Worm (Caenorhabditis elegans) whole organism, L1 larva: ENCODE data around the gene lsm-5.

Source experiments
- F16B12.6 ChIP-seq: fragments of 150-350 bp; optimal IDR thresholded peaks from 2 replicates; lab custom pipeline; 2014; ENCODE audit warnings: missing biosample characterization, missing genetic modification characterization
- ceh-8 ChIP-seq: fragments of 200-800 bp; sonication (Bioruptor generic); optimal IDR thresholded peaks from 2 replicates; lab custom pipeline; 2018; ENCODE audit warnings: mild to moderate bottlenecking, missing genetic modification characterization, moderate library complexity, missing compliant biosample characterization
- ceh-88 ChIP-seq: fragments of 200-800 bp; sonication (Bioruptor generic); IDR thresholded peaks from 2 replicates; pipeline ENCODE4 v1.3.6; 2022; ENCODE audit warnings: missing genetic modification characterization, missing compliant biosample characterization
- dpl-1 ChIP-seq, 3 experiments: fragments of 150-350 bp in 2 of 3; sonication (generic microtip) in 1 of 3; optimal IDR thresholded peaks; 2 replicates each; lab custom pipeline; 2014 to 2017; ENCODE audit warnings: missing biosample characterization in 3 of 3, missing genetic modification characterization in 3 of 3, missing genetic modification reagents in 3 of 3
- dsc-1 ChIP-seq: sonication (generic microtip); optimal IDR thresholded peaks from 2 replicates; lab custom pipeline; 2016; ENCODE audit warnings: mild to moderate bottlenecking, missing genetic modification characterization, missing compliant biosample characterization
- efl-1 ChIP-seq, 4 experiments: fragments of 150-350 bp; optimal IDR thresholded peaks in 3 of 4; peaks in 1 of 4; 1 replicate in 1 of 4; 2 replicates in 3 of 4; lab custom pipeline; 2014; ENCODE audit warnings: missing biosample characterization in 2 of 4, missing genetic modification characterization in 2 of 4, missing genetic modification reagents in 2 of 4
- egl-13 ChIP-seq: sonication (generic microtip); optimal IDR thresholded peaks from 2 replicates; lab custom pipeline; 2016; ENCODE audit warnings: missing genotype, missing genetic modification reagents, missing genetic modification characterization, missing compliant biosample characterization
- elt-2 ChIP-seq: sonication (generic microtip); optimal IDR thresholded peaks from 2 replicates; lab custom pipeline; 2016; ENCODE audit warnings: missing genetic modification characterization, mild to moderate bottlenecking, inconsistent platforms, missing compliant biosample characterization, missing genetic modification reagents
- fkh-4 ChIP-seq: sonication (generic microtip); optimal IDR thresholded peaks from 2 replicates; lab custom pipeline; 2016; ENCODE audit warnings: missing compliant biosample characterization, missing genetic modification characterization, borderline replicate concordance
- fkh-8 ChIP-seq: sonication (generic microtip); optimal IDR thresholded peaks from 2 replicates; lab custom pipeline; 2016; ENCODE audit warnings: mild to moderate bottlenecking, missing genetic modification characterization, missing compliant biosample characterization
- grh-1 ChIP-seq: fragments of 200-800 bp; sonication (Bioruptor generic); IDR thresholded peaks from 2 replicates; pipeline ENCODE4 v1.3.6; 2022; ENCODE audit warnings: missing genetic modification reagents, missing genetic modification characterization, missing compliant biosample characterization
- irx-1 ChIP-seq: sonication (generic microtip); optimal IDR thresholded peaks from 2 replicates; lab custom pipeline; 2016; ENCODE audit warnings: missing genetic modification characterization, missing compliant biosample characterization
- isw-1 ChIP-seq: fragments of 200-800 bp; sonication (Bioruptor generic); IDR thresholded peaks from 2 replicates; pipeline ENCODE4 v1.3.6; 2022; ENCODE audit warnings: missing genetic modification characterization, missing compliant biosample characterization
- lin-13 ChIP-seq: fragments of 150-350 bp; optimal IDR thresholded peaks from 2 replicates; lab custom pipeline; 2014; ENCODE audit warnings: missing biosample characterization, missing genetic modification reagents, missing genetic modification characterization
- lin-14 ChIP-seq: fragments of 200-800 bp; sonication (Bioruptor generic); optimal IDR thresholded peaks from 2 replicates; lab custom pipeline; 2018; ENCODE audit warnings: mild to moderate bottlenecking, missing genetic modification characterization, moderate library complexity, missing compliant biosample characterization
- lin-15B ChIP-seq: fragments of 150-350 bp; sonication (generic microtip); optimal IDR thresholded peaks from 3 replicates; lab custom pipeline; 2014; ENCODE audit warnings: missing biosample characterization, missing genetic modification characterization
- lin-35 ChIP-seq, 2 experiments: fragments of 150-350 bp; optimal IDR thresholded peaks; 2 replicates each; lab custom pipeline; 2014; ENCODE audit warnings: missing biosample characterization in 2 of 2, missing genetic modification characterization in 2 of 2, missing genetic modification reagents in 2 of 2
- lir-3 ChIP-seq: sonication (generic microtip); optimal IDR thresholded peaks from 2 replicates; lab custom pipeline; 2016; ENCODE audit warnings: mild to moderate bottlenecking, missing genetic modification characterization, moderate library complexity, missing compliant biosample characterization; ENCODE audit not compliant: poor library complexity
- lsy-2 ChIP-seq, 2 experiments: fragments of 150-350 bp; optimal IDR thresholded peaks; 2 replicates each; lab custom pipeline; 2014; ENCODE audit warnings: missing biosample characterization in 2 of 2, missing genetic modification characterization in 2 of 2
- mab-9 ChIP-seq: fragments of 200-800 bp; sonication (Bioruptor generic); IDR thresholded peaks from 2 replicates; pipeline ENCODE4 v1.3.6; 2022; ENCODE audit warnings: missing genetic modification reagents, missing genetic modification characterization, missing compliant biosample characterization
- mep-1 ChIP-seq: fragments of 150-350 bp; optimal IDR thresholded peaks from 2 replicates; lab custom pipeline; 2014; ENCODE audit warnings: missing biosample characterization, missing genetic modification characterization
- nhr-11 ChIP-seq: fragments of 150-350 bp; optimal IDR thresholded peaks from 2 replicates; lab custom pipeline; 2014; ENCODE audit warnings: missing biosample characterization, missing genetic modification characterization
- nhr-19 ChIP-seq: fragments of 200-800 bp; sonication (Bioruptor generic); conservative IDR thresholded peaks from 2 replicates; pipeline ENCODE4 v1.3.6; 2022; ENCODE audit warnings: missing genetic modification characterization, missing compliant biosample characterization
- nhr-20 ChIP-seq: sonication (generic microtip); optimal IDR thresholded peaks from 2 replicates; lab custom pipeline; 2016; ENCODE audit warnings: mild to moderate bottlenecking, missing genetic modification characterization, missing compliant biosample characterization
- nhr-47 ChIP-seq: sonication (generic microtip); optimal IDR thresholded peaks from 2 replicates; lab custom pipeline; 2016; ENCODE audit warnings: mild to moderate bottlenecking, missing genetic modification characterization, moderate library complexity, missing compliant biosample characterization
- nhr-71 ChIP-seq: sonication (generic microtip); optimal IDR thresholded peaks from 2 replicates; lab custom pipeline; 2016; ENCODE audit warnings: mild to moderate bottlenecking, missing genetic modification characterization, moderate library complexity, missing compliant biosample characterization
- nhr-76 ChIP-seq: sonication (generic microtip); optimal IDR thresholded peaks from 2 replicates; lab custom pipeline; 2017; ENCODE audit warnings: missing biosample characterization, missing genetic modification characterization
- nhr-77 ChIP-seq: fragments of 150-350 bp; optimal IDR thresholded peaks from 2 replicates; lab custom pipeline; 2014; ENCODE audit warnings: missing biosample characterization, missing genetic modification characterization
- nhr-85 ChIP-seq: sonication (generic microtip); peaks from one replicate; lab custom pipeline; 2016; ENCODE audit warnings: missing genetic modification characterization, inconsistent platforms, missing compliant biosample characterization
- nhr-90 ChIP-seq: sonication (generic microtip); optimal IDR thresholded peaks from 2 replicates; lab custom pipeline; 2016; ENCODE audit warnings: mild to moderate bottlenecking, missing genetic modification characterization, missing compliant biosample characterization; ENCODE audit not compliant: poor library complexity
- pag-3 ChIP-seq: sonication (generic microtip); optimal IDR thresholded peaks from 2 replicates; lab custom pipeline; 2017; ENCODE audit warnings: missing genetic modification characterization, mild to moderate bottlenecking, missing compliant biosample characterization, antibody characterized with exemption, borderline replicate concordance; ENCODE audit not compliant: insufficient read depth
- rnt-1 ChIP-seq: sonication (generic microtip); optimal IDR thresholded peaks from 2 replicates; lab custom pipeline; 2016; ENCODE audit warnings: mild to moderate bottlenecking, missing genetic modification characterization, moderate library complexity, missing compliant biosample characterization
- snu-23 ChIP-seq: sonication (generic microtip); optimal IDR thresholded peaks from 2 replicates; lab custom pipeline; 2016; ENCODE audit warnings: missing genetic modification characterization, missing compliant biosample characterization
- swsn-7 ChIP-seq: sonication (generic microtip); optimal IDR thresholded peaks from 2 replicates; lab custom pipeline; 2016; ENCODE audit warnings: missing genetic modification characterization, missing compliant biosample characterization
- tbx-2 ChIP-seq: sonication (generic microtip); optimal IDR thresholded peaks from 2 replicates; lab custom pipeline; 2016; ENCODE audit warnings: missing genetic modification characterization, missing compliant biosample characterization
- unc-86 ChIP-seq: sonication (generic microtip); optimal IDR thresholded peaks from 2 replicates; lab custom pipeline; 2016; ENCODE audit warnings: missing genetic modification characterization, missing compliant biosample characterization
- unc-98 ChIP-seq: fragments of 200-800 bp; sonication (Bioruptor generic); IDR thresholded peaks from 2 replicates; pipeline ENCODE4 v1.3.6; 2022; ENCODE audit warnings: missing genetic modification characterization, missing compliant biosample characterization
- xbp-1 ChIP-seq: sonication (generic microtip); optimal IDR thresholded peaks from 2 replicates; lab custom pipeline; 2016; ENCODE audit warnings: missing genetic modification characterization, missing compliant biosample characterization
- zip-4 ChIP-seq: fragments of 200-800 bp; sonication (Bioruptor generic); optimal IDR thresholded peaks from 2 replicates; lab custom pipeline; 2018; ENCODE audit warnings: mild to moderate bottlenecking, missing genetic modification characterization, moderate library complexity, missing compliant biosample characterization

Gene lsm-5

DNA sequence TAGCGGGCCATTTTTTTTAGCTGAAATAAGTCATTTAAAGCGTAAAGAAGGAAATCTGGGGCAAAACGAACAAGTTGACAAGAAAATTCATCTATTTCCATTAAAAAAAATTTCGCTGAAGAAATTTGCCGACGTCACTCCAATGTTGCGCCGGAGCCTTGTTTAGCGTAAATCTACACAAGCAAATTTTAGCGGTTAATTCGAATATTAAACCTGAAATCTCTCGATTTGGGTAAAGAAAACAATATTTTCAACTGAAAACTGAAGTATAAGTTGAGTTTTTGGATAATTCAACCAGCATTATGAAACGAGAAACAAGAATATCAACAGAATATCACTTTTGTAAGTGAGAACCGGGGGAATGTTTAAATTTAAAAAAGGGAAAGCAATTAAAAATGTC, 8.2 kb downstream of the lsm-5 start, which contains the start of gene F28F8.9 (continued):
- peak; percentile 43 for TF ChIP-seq lin-13 (GFP tag; lab: Kevin White, UChicago)
- no peak for TF ChIP-seq nhr-76 (tag; lab: Kevin White, UChicago)
- no peak for TF ChIP-seq mep-1 (tag; lab: Kevin White, UChicago)
- TF ChIP-seq pag-3 (tag; lab: Kevin White, UChicago) = no peak
- TF ChIP-seq lin-35 (GFP tag; optimal IDR thresholded peaks at IDR 0.05; lab: Kevin White, UChicago) = peak; percentile 95 to 98

DNA sequence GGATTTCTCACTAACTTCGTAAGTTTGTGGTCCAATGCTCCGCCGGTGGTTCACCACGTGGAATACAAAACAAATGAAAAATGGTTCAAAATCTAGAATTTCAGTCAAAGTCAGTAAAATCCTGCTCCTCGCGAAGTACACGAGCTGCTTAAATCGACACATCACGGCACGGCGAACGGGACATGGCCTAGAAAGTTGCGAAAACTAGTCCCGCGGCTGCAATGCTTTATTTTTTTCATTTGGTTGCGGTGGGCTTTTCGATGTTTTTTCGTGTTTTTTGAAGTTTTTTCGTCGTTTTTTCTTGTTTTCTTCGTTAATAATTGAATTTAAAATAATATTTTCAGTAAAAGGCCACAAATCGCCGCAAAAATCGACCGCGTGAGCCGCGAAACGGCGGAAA, 15.6 kb downstream of the lsm-5 start:
- peak; percentile 33 for TF ChIP-seq rnt-1 (tag; lab: Kevin White, UChicago)
- TF ChIP-seq lsy-2 (tag; optimal IDR thresholded peaks at IDR 0.05; lab: Kevin White, UChicago) = peak in 1 of 2 experiments; percentile 5

ce11 chrV:15590183-15590667, 20.0 kb downstream of the lsm-5 start, which contains the start of gene F28F8.7:
TSS of gene F28F8.7 (minus strand) at chrV:15590617.
- TF ChIP-seq swsn-7 (peak; percentile 55), isw-1 (GFP tag; lab: Robert Waterston, UW) (peak; percentile 53), zip-4 (GFP tag; lab: Kevin White, UChicago) (peak; percentile 41), xbp-1 (tag; lab: Kevin White, UChicago) (peak; percentile 72), snu-23 (GFP tag; lab: Kevin White, UChicago) (peak; percentile 78), nhr-20 (tag; lab: Kevin White, UChicago) (peak; percentile 64), nhr-11 (tag; lab: Kevin White, UChicago) (peak; percentile 8), ceh-8 (GFP tag; lab: Kevin White, UChicago) (peak; percentile 4), unc-86 (tag; lab: Kevin White, UChicago) (peak; percentile 36), lin-15B (tag; lab: Kevin White, UChicago) (peak; percentile 32), dsc-1 (peak; percentile 64), lin-35 (GFP tag; optimal IDR thresholded peaks at IDR 0.05; lab: Kevin White, UChicago) (peak; percentile 0 to 36), rnt-1 (tag; lab: Kevin White, UChicago) (peak; percentile 49), lsy-2 (tag; optimal IDR thresholded peaks at IDR 0.05; lab: Kevin White, UChicago) (peak; percentile 89 to 92), nhr-85 (peak; percentile 79), nhr-77 (tag; lab: Kevin White, UChicago) (peak; percentile 35), F16B12.6 (tag; lab: Kevin White, UChicago) (peak; percentile 20), nhr-71 (tag; lab: Kevin White, UChicago) (peak; percentile 86), fkh-8 (tag; lab: Kevin White, UChicago) (peak; percentile 48), egl-13 (tag; lab: Kevin White, UChicago) (peak; percentile 67), irx-1 (tag; lab: Kevin White, UChicago) (peak; percentile 14), mab-9 (GFP tag; lab: Robert Waterston, UW) (peak; percentile 75), lir-3 (tag; lab: Kevin White, UChicago) (peak; percentile 82), ceh-88 (GFP tag; lab: Robert Waterston, UW) (peak; percentile 74), nhr-90 (tag; lab: Kevin White, UChicago) (peak; percentile 66), efl-1 (optimal IDR thresholded peaks at IDR 0.05; lab: Kevin White, UChicago) (peak; percentile 44 to 79), efl-1 (GFP tag; optimal IDR thresholded peaks at IDR 0.05 in 1 of 2; lab: Kevin White, UChicago) (peak; percentile 63 to 94), lin-14 (GFP tag; lab: Kevin White, UChicago) (peak; percentile 65), elt-2 (peak; percentile 57), dpl-1 (GFP tag; optimal IDR thresholded peaks at IDR 0.05; lab: Kevin White, UChicago) (peak in 2 of 3 experiments; percentile 52 to 58), tbx-2 (tag; lab: Kevin White, UChicago) (peak; percentile 19), nhr-19 (GFP tag; lab: Robert Waterston, UW) (peak; percentile 94), grh-1 (peak; percentile 78), fkh-4 (tag; lab: Kevin White, UChicago) (peak; percentile 16), unc-98 (GFP tag; lab: Robert Waterston, UW) (peak; percentile 62; the same call in 1 of the 2 replicates), nhr-47 (tag; lab: Kevin White, UChicago) (peak; percentile 90)
